Fruit fly (Drosophila melanogaster): ENCODE data around the gene CG13000.

Gene CG13000

dm6 chrX:16967415-16967814 lies 19.1 kb upstream of the CG13000 start:
- TF ChIP-seq woc (GFP tag; optimal IDR thresholded peaks at IDR 0.05), result no peak
- peak; percentile 20 for TF ChIP-seq Dif (GFP tag; optimal IDR thresholded peaks at IDR 0.05; ENCODE audit: partially characterized antibody)
- no peak for TF ChIP-seq Abd-B (GFP tag; optimal IDR thresholded peaks at IDR 0.05)
- no peak for TF ChIP-seq Hnf4 (GFP tag; optimal IDR thresholded peaks at IDR 0.05)
- peak; percentile 40 for TF ChIP-seq psq (GFP tag; optimal IDR thresholded peaks at IDR 0.05)
- TF ChIP-seq Jra (GFP tag; optimal IDR thresholded peaks at IDR 0.05), result no peak
- TF ChIP-seq Hr78 (GFP tag; optimal IDR thresholded peaks at IDR 0.05), result no peak
- TF ChIP-seq Sp1 (GFP tag; optimal IDR thresholded peaks at IDR 0.05), result peak; percentile 19
- peak; percentile 30 for TF ChIP-seq HLH106 (tag; optimal IDR thresholded peaks at IDR 0.05)
- peak; percentile 26 for TF ChIP-seq dmrt93B (GFP tag; optimal IDR thresholded peaks at IDR 0.05)
- no peak for TF ChIP-seq brk (GFP tag; optimal IDR thresholded peaks at IDR 0.05)
- TF ChIP-seq rgr (GFP tag; optimal IDR thresholded peaks at IDR 0.05), result peak; percentile 48
- TF ChIP-seq Mio (GFP tag; optimal IDR thresholded peaks at IDR 0.05), result no peak
- TF ChIP-seq dl (GFP tag; optimal IDR thresholded peaks at IDR 0.05; ENCODE audit: insufficient read depth in 1 of 2, partially characterized antibody in 2 of 2), result no peak
- no peak for TF ChIP-seq lola (GFP tag; optimal IDR thresholded peaks at IDR 0.05)
- peak; percentile 56 for TF ChIP-seq h (GFP tag; optimal IDR thresholded peaks at IDR 0.05)
- TF ChIP-seq CrebA (GFP tag; optimal IDR thresholded peaks at IDR 0.05; ENCODE audit: borderline replicate concordance), result no peak
- TF ChIP-seq Vsx2 (GFP tag; optimal IDR thresholded peaks at IDR 0.05; ENCODE audit: partially characterized antibody), result no peak
- TF ChIP-seq usp (GFP tag; optimal IDR thresholded peaks at IDR 0.05), result no peak
- peak in 1 of 2 experiments; percentile 64 for TF ChIP-seq foxo (GFP tag; optimal IDR thresholded peaks at IDR 0.05)
- TF ChIP-seq Rel (GFP tag; optimal IDR thresholded peaks at IDR 0.05), result no peak
- TF ChIP-seq Rel (tag; optimal IDR thresholded peaks at IDR 0.05), result no peak
- no peak for TF ChIP-seq Dfd (GFP tag; optimal IDR thresholded peaks at IDR 0.05)
- TF ChIP-seq pan (optimal IDR thresholded peaks at IDR 0.05), result no peak
- no peak for TF ChIP-seq CG32264 (GFP tag; optimal IDR thresholded peaks at IDR 0.05)
- TF ChIP-seq tai (GFP tag; optimal IDR thresholded peaks at IDR 0.05), result no peak
- peak; percentile 56 for TF ChIP-seq OdsH (GFP tag; optimal IDR thresholded peaks at IDR 0.05)
- peak; percentile 53 for TF ChIP-seq br (GFP tag; optimal IDR thresholded peaks at IDR 0.05)
- TF ChIP-seq sv (GFP tag; optimal IDR thresholded peaks at IDR 0.05), result no peak
- TF ChIP-seq ey (GFP tag; optimal IDR thresholded peaks at IDR 0.05), result no peak
- no peak for TF ChIP-seq sage (GFP tag; optimal IDR thresholded peaks at IDR 0.05)
- TF ChIP-seq Hr83 (GFP tag; optimal IDR thresholded peaks at IDR 0.05; ENCODE audit: poor library complexity, severe bottlenecking), result peak; percentile 71
- TF ChIP-seq N (GFP tag; optimal IDR thresholded peaks at IDR 0.05), result no peak
- TF ChIP-seq Myc (optimal IDR thresholded peaks at IDR 0.05), result no peak
- TF ChIP-seq dsf (GFP tag; optimal IDR thresholded peaks at IDR 0.05; ENCODE audit: borderline replicate concordance), result no peak
- TF ChIP-seq GATAd (GFP tag; optimal IDR thresholded peaks at IDR 0.05), result no peak
- TF ChIP-seq jim (GFP tag; optimal IDR thresholded peaks at IDR 0.05), result no peak
- peak; percentile 62 for TF ChIP-seq fru (GFP tag; optimal IDR thresholded peaks at IDR 0.05)
- peak; percentile 44 for TF ChIP-seq CG9705 (GFP tag; optimal IDR thresholded peaks at IDR 0.05)

DNA sequence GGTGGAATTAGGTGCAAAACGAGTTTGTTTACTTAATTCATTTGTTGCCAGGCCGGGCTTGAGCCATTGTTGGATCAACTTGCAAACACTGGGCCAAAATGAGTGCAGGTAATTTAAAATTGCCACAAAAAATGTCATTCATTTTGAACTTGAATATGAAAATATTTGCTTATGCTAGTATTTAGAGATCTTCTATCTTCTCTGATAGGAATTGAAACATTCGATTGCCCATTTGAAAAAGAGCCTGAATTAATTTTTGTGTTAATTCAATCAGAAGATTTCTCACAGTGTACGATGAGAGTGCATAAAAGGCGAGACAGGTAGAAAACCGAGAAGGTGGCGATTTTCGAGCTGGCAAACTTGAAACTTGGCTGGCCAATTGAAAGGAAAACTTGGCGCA lies 18.3 kb upstream of the CG13000 start:
- TF ChIP-seq Hnf4 (GFP tag; optimal IDR thresholded peaks at IDR 0.05), result peak; percentile 31
- TF ChIP-seq Mio (GFP tag; optimal IDR thresholded peaks at IDR 0.05), result no peak
- TF ChIP-seq brk (GFP tag; optimal IDR thresholded peaks at IDR 0.05), result no peak
- no peak for TF ChIP-seq sage (GFP tag; optimal IDR thresholded peaks at IDR 0.05)
- no peak for TF ChIP-seq Dif (GFP tag; optimal IDR thresholded peaks at IDR 0.05; ENCODE audit: partially characterized antibody)
- TF ChIP-seq usp (GFP tag; optimal IDR thresholded peaks at IDR 0.05), result no peak
- TF ChIP-seq CrebA (GFP tag; optimal IDR thresholded peaks at IDR 0.05; ENCODE audit: borderline replicate concordance), result no peak
- no peak for TF ChIP-seq Hr83 (GFP tag; optimal IDR thresholded peaks at IDR 0.05; ENCODE audit: poor library complexity, severe bottlenecking)
- peak in 1 of 2 experiments; percentile 59 for TF ChIP-seq foxo (GFP tag; optimal IDR thresholded peaks at IDR 0.05)
- TF ChIP-seq tai (GFP tag; optimal IDR thresholded peaks at IDR 0.05), result no peak
- TF ChIP-seq Sp1 (GFP tag; optimal IDR thresholded peaks at IDR 0.05), result peak; percentile 50
- no peak for TF ChIP-seq Jra (GFP tag; optimal IDR thresholded peaks at IDR 0.05)
- TF ChIP-seq CG32264 (GFP tag; optimal IDR thresholded peaks at IDR 0.05), result no peak
- TF ChIP-seq h (GFP tag; optimal IDR thresholded peaks at IDR 0.05), result peak; percentile 72
- TF ChIP-seq rgr (GFP tag; optimal IDR thresholded peaks at IDR 0.05), result peak; percentile 51
- no peak for TF ChIP-seq dmrt93B (GFP tag; optimal IDR thresholded peaks at IDR 0.05)
- TF ChIP-seq Dfd (GFP tag; optimal IDR thresholded peaks at IDR 0.05), result no peak
- TF ChIP-seq HLH106 (tag; optimal IDR thresholded peaks at IDR 0.05), result peak; percentile 57
- TF ChIP-seq GATAd (GFP tag; optimal IDR thresholded peaks at IDR 0.05), result no peak
- peak; percentile 59 for TF ChIP-seq ey (GFP tag; optimal IDR thresholded peaks at IDR 0.05)
- TF ChIP-seq Abd-B (GFP tag; optimal IDR thresholded peaks at IDR 0.05), result no peak
- TF ChIP-seq jim (GFP tag; optimal IDR thresholded peaks at IDR 0.05), result no peak
- peak; percentile 33 for TF ChIP-seq fru (GFP tag; optimal IDR thresholded peaks at IDR 0.05)
- TF ChIP-seq CG9705 (GFP tag; optimal IDR thresholded peaks at IDR 0.05), result no peak
- peak; percentile 20 for TF ChIP-seq psq (GFP tag; optimal IDR thresholded peaks at IDR 0.05)
- TF ChIP-seq Myc (optimal IDR thresholded peaks at IDR 0.05), result no peak
- no peak for TF ChIP-seq N (GFP tag; optimal IDR thresholded peaks at IDR 0.05)
- no peak for TF ChIP-seq Rel (GFP tag; optimal IDR thresholded peaks at IDR 0.05)
- TF ChIP-seq Rel (tag; optimal IDR thresholded peaks at IDR 0.05), result no peak
- TF ChIP-seq dl (GFP tag; optimal IDR thresholded peaks at IDR 0.05; ENCODE audit: insufficient read depth in 1 of 2, partially characterized antibody in 2 of 2), result no peak
- TF ChIP-seq br (GFP tag; optimal IDR thresholded peaks at IDR 0.05), result peak; percentile 54
- TF ChIP-seq OdsH (GFP tag; optimal IDR thresholded peaks at IDR 0.05), result peak; percentile 46
- peak; percentile 34 for TF ChIP-seq woc (GFP tag; optimal IDR thresholded peaks at IDR 0.05)
- TF ChIP-seq sv (GFP tag; optimal IDR thresholded peaks at IDR 0.05), result no peak
- TF ChIP-seq dsf (GFP tag; optimal IDR thresholded peaks at IDR 0.05; ENCODE audit: borderline replicate concordance), result no peak
- no peak for TF ChIP-seq Hr78 (GFP tag; optimal IDR thresholded peaks at IDR 0.05)
- no peak for TF ChIP-seq pan (optimal IDR thresholded peaks at IDR 0.05)
- no peak for TF ChIP-seq Vsx2 (GFP tag; optimal IDR thresholded peaks at IDR 0.05; ENCODE audit: partially characterized antibody)
- TF ChIP-seq lola (GFP tag; optimal IDR thresholded peaks at IDR 0.05), result no peak
